Fruit fly (Drosophila melanogaster): ENCODE results near the gene alphaTub85E.
A peak's percentile ranks its signal among the peaks of the same experiment; 100 is the strongest.

alphaTub85E gene

dm6 chr3R:9774147-9774546 lies 41.1 kb upstream of the alphaTub85E start, which contains the start of gene Whamy (continued):
- no peak for TF ChIP-seq sc (optimal IDR thresholded peaks at IDR 0.05)
- no peak for TF ChIP-seq sc (GFP tag; optimal IDR thresholded peaks at IDR 0.05)
- no peak for TF ChIP-seq CG7556 (GFP tag; optimal IDR thresholded peaks at IDR 0.05)
- no peak for TF ChIP-seq sr (GFP tag; IDR thresholded peaks at IDR 0.05)
- TF ChIP-seq CG11504 (tag; optimal IDR thresholded peaks at IDR 0.05), result no peak
- peak; percentile 73 for TF ChIP-seq CG10543 (GFP tag; optimal IDR thresholded peaks at IDR 0.05)
- TF ChIP-seq p53 (GFP tag; optimal IDR thresholded peaks at IDR 0.05), result no peak
- no peak for TF ChIP-seq Atf-2 (GFP tag; optimal IDR thresholded peaks at IDR 0.05)
- TF ChIP-seq Hsf (GFP tag; optimal IDR thresholded peaks at IDR 0.05), result no peak
- TF ChIP-seq ttk (GFP tag; IDR thresholded peaks at IDR 0.05), result no peak
- no peak for TF ChIP-seq D19B (GFP tag; optimal IDR thresholded peaks at IDR 0.05)
- no peak for TF ChIP-seq CG3726 (GFP tag; IDR thresholded peaks at IDR 0.05)
- no peak for TF ChIP-seq NC2α (GFP tag; optimal IDR thresholded peaks at IDR 0.05)
- no peak for TF ChIP-seq crc (GFP tag; optimal IDR thresholded peaks at IDR 0.05)
- no peak for TF ChIP-seq caup (GFP tag; optimal IDR thresholded peaks at IDR 0.05; ENCODE audit: severe bottlenecking)
- no peak for TF ChIP-seq ranshi (GFP tag; IDR thresholded peaks at IDR 0.05)
- TF ChIP-seq CG13894 (tag; optimal IDR thresholded peaks at IDR 0.05), result no peak
- TF ChIP-seq CG4424 (GFP tag; optimal IDR thresholded peaks at IDR 0.05), result no peak
- TF ChIP-seq kni (GFP tag; optimal IDR thresholded peaks at IDR 0.05), result no peak
- TF ChIP-seq CG12769 (tag; optimal IDR thresholded peaks at IDR 0.05), result peak; percentile 11
- no peak for TF ChIP-seq CG9797 (GFP tag; optimal IDR thresholded peaks at IDR 0.05)
- no peak for TF ChIP-seq CG8478 (optimal IDR thresholded peaks at IDR 0.05)
- TF ChIP-seq CG8924 (tag; optimal IDR thresholded peaks at IDR 0.05), result no peak
- no peak for TF ChIP-seq tup (GFP tag; optimal IDR thresholded peaks at IDR 0.05)
- no peak for TF ChIP-seq unc-4 (GFP tag; IDR thresholded peaks at IDR 0.05; ENCODE audit: partially characterized antibody)
- TF ChIP-seq ham (GFP tag; IDR thresholded peaks at IDR 0.05), result no peak
- no peak for TF ChIP-seq CG9609 (GFP tag; optimal IDR thresholded peaks at IDR 0.05)
- TF ChIP-seq CG12659 (GFP tag; optimal IDR thresholded peaks at IDR 0.05), result no peak
- TF ChIP-seq CG11456 (GFP tag; IDR thresholded peaks at IDR 0.05), result no peak
- TF ChIP-seq CG1602 (GFP tag; optimal IDR thresholded peaks at IDR 0.05), result no peak
- no peak for TF ChIP-seq CG10654 (GFP tag; optimal IDR thresholded peaks at IDR 0.05)
- TF ChIP-seq PHDP (tag; optimal IDR thresholded peaks at IDR 0.05), result no peak
- TF ChIP-seq CG34376 (GFP tag; optimal IDR thresholded peaks at IDR 0.05), result peak; percentile 76
- TF ChIP-seq CG12236 (GFP tag; optimal IDR thresholded peaks at IDR 0.05), result no peak
- peak; percentile 5 for TF ChIP-seq CG13296 (GFP tag; optimal IDR thresholded peaks at IDR 0.05)
- TF ChIP-seq HmgZ (tag; optimal IDR thresholded peaks at IDR 0.05), result peak; percentile 21
- TF ChIP-seq CG4404 (GFP tag; IDR thresholded peaks at IDR 0.05), result no peak
- TF ChIP-seq CG31388 (GFP tag; optimal IDR thresholded peaks at IDR 0.05), result no peak
- TF ChIP-seq Med (GFP tag), result peak; percentile 70
- peak; percentile 49 for TF ChIP-seq ftz-f1 (GFP tag; optimal IDR thresholded peaks at IDR 0.05)
- TF ChIP-seq CG3281 (GFP tag; optimal IDR thresholded peaks at IDR 0.05), result no peak
- peak; percentile 20 for TF ChIP-seq Hmr (GFP tag; optimal IDR thresholded peaks at IDR 0.05)
- TF ChIP-seq gfzf (GFP tag; optimal IDR thresholded peaks at IDR 0.05), result no peak
- no peak for TF ChIP-seq CG14050 (GFP tag; IDR thresholded peaks at IDR 0.05)
- TF ChIP-seq CG14710 (tag; optimal IDR thresholded peaks at IDR 0.05), result no peak
- TF ChIP-seq CG12219 (GFP tag; optimal IDR thresholded peaks at IDR 0.05), result no peak
- TF ChIP-seq Jarid2 (GFP tag; optimal IDR thresholded peaks at IDR 0.05), result no peak
- TF ChIP-seq CrebB (tag; optimal IDR thresholded peaks at IDR 0.05), result no peak
- TF ChIP-seq ap (GFP tag; IDR thresholded peaks at IDR 0.05), result no peak
- peak; percentile 62 for TF ChIP-seq grn (GFP tag; optimal IDR thresholded peaks at IDR 0.05)
- no peak for TF ChIP-seq CG10209 (GFP tag; optimal IDR thresholded peaks at IDR 0.05)
- TF ChIP-seq kay (GFP tag; optimal IDR thresholded peaks at IDR 0.05), result peak; percentile 44
- TF ChIP-seq pum (GFP tag; optimal IDR thresholded peaks at IDR 0.05), result no peak

All from whole organism, embryonic.